Worm (Caenorhabditis elegans) whole organism, early embryonic: ENCODE results near the gene gcy-34.

Experiments
- B0310.2 ChIP-seq: sonication (generic microtip); optimal IDR thresholded peaks from 2 replicates; lab custom pipeline; 2016; ENCODE audit warnings: mild to moderate bottlenecking, missing genetic modification characterization, missing compliant biosample characterization
- aly-1 ChIP-seq: sonication (generic microtip); optimal IDR thresholded peaks from 2 replicates; lab custom pipeline; 2016; ENCODE audit warnings: missing genetic modification characterization, missing compliant biosample characterization
- ama-1 ChIP-seq: fragments of 150-350 bp; optimal IDR thresholded peaks from 2 replicates; lab custom pipeline; 2014
- ceh-13 ChIP-seq: fragments of 200-800 bp; sonication (Bioruptor generic); optimal IDR thresholded peaks from 2 replicates; lab custom pipeline; 2018; ENCODE audit warnings: mild to moderate bottlenecking, missing genetic modification characterization, missing compliant biosample characterization
- ets-7 ChIP-seq: sonication (generic microtip); optimal IDR thresholded peaks from 2 replicates; lab custom pipeline; 2016; ENCODE audit warnings: missing genotype, missing genetic modification characterization, missing compliant biosample characterization
- flt-1 ChIP-seq: fragments of 200-800 bp; sonication (Bioruptor generic); IDR thresholded peaks from 2 replicates; pipeline ENCODE4 v1.3.6; 2022; ENCODE audit warnings: missing genetic modification characterization, missing compliant biosample characterization
- hmbx-1 ChIP-seq: sonication (generic microtip); optimal IDR thresholded peaks from 2 replicates; lab custom pipeline; 2016; ENCODE audit warnings: mild to moderate bottlenecking, missing genetic modification characterization, missing compliant biosample characterization
- hmg-4 ChIP-seq: fragments of 200-800 bp; sonication (Bioruptor generic); optimal IDR thresholded peaks from 2 replicates; lab custom pipeline; 2018; ENCODE audit warnings: mild to moderate bottlenecking, missing genetic modification characterization, missing compliant biosample characterization
- sea-1 ChIP-seq: fragments of 200-800 bp; sonication (Bioruptor generic); conservative IDR thresholded peaks from 2 replicates; pipeline ENCODE4 v1.3.6; 2022; ENCODE audit warnings: missing genetic modification characterization, missing compliant biosample characterization
- tbx-11 ChIP-seq: fragments of 200-800 bp; sonication (Bioruptor generic); IDR thresholded peaks from 2 replicates; pipeline ENCODE4 v1.3.6; 2022; ENCODE audit warnings: missing genetic modification characterization, missing compliant biosample characterization
- tbx-37 ChIP-seq: fragments of 200-800 bp; sonication (Bioruptor generic); conservative IDR thresholded peaks from 2 replicates; pipeline ENCODE4 v1.3.6; 2022; ENCODE audit warnings: missing genetic modification reagents, missing genetic modification characterization, missing compliant biosample characterization

DNA sequence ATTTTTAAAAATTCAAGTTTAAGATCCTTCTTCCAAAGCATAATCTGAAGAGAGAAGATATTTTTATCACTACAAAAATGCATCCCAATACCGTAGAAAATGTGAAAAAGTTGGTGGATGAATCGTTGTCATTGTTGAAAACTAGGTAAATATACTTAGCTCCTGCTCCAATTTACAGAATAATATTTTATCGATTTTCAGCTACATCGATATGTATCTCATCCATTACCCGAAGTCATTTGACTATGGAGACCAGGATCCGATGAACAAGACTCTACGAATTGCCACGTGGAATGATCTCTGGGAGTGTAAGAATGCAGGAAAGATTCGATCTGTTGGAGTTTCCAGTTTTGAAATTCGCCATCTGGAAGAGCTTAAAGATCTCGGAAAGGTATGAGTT is 22.7 kb upstream of the gcy-34 start:
- TF ChIP-seq flt-1 (GFP tag; lab: Robert Waterston, UW), result no peak
- no peak for TF ChIP-seq ama-1 (lab: Kevin White, UChicago)
- TF ChIP-seq B0310.2, result no peak
- TF ChIP-seq tbx-11, result no peak
- no peak for TF ChIP-seq hmg-4 (GFP tag; lab: Kevin White, UChicago)
- no peak for TF ChIP-seq ceh-13 (GFP tag; lab: Kevin White, UChicago)
- TF ChIP-seq sea-1, result no peak
- TF ChIP-seq ets-7, result no peak
- no peak for TF ChIP-seq aly-1 (tag; lab: Kevin White, UChicago)
- no peak for TF ChIP-seq tbx-37 (GFP tag; lab: Robert Waterston, UW)
- no peak for TF ChIP-seq hmbx-1 (tag; lab: Kevin White, UChicago)
